Fruit fly (Drosophila melanogaster): ENCODE data around the gene S6k.

S6k gene

dm6 chr3L:5834245-5834644 is 23.5 kb upstream of the S6k start:
- TF ChIP-seq CTCF (optimal IDR thresholded peaks at IDR 0.05) (no peak), CG8478 (optimal IDR thresholded peaks at IDR 0.05) (no peak)

dm6 chr3L:5833761-5834160 is 23.0 kb upstream of the S6k start:
- TF ChIP-seq CTCF (optimal IDR thresholded peaks at IDR 0.05), result no peak

dm6 chr3L:5831890-5832289 is 21.2 kb upstream of the S6k start:
- TF ChIP-seq CTCF (optimal IDR thresholded peaks at IDR 0.05) (no peak), CG8478 (optimal IDR thresholded peaks at IDR 0.05) (no peak)

- TF ChIP-seq CTCF (optimal IDR thresholded peaks at IDR 0.05), result no peak
- no peak for TF ChIP-seq CG8478 (optimal IDR thresholded peaks at IDR 0.05)
These were observed 19.9 kb upstream of the S6k start for dm6 chr3L:5830649-5831048.

- no peak for TF ChIP-seq CTCF (optimal IDR thresholded peaks at IDR 0.05)
- no peak for TF ChIP-seq CG8478 (optimal IDR thresholded peaks at IDR 0.05)
These were observed 18.0 kb upstream of the S6k start for dm6 chr3L:5828684-5829083.

- no peak for TF ChIP-seq CG8478 (optimal IDR thresholded peaks at IDR 0.05)
- no peak for TF ChIP-seq CTCF (optimal IDR thresholded peaks at IDR 0.05)
These were observed 17.5 kb upstream of the S6k start for dm6 chr3L:5828275-5828674.

- no peak for TF ChIP-seq CG8478 (optimal IDR thresholded peaks at IDR 0.05)
- TF ChIP-seq CTCF (optimal IDR thresholded peaks at IDR 0.05), result no peak
These were observed 14.8 kb upstream of the S6k start for dm6 chr3L:5825483-5825882.

- no peak for TF ChIP-seq CG8478 (optimal IDR thresholded peaks at IDR 0.05)
- no peak for TF ChIP-seq CTCF (optimal IDR thresholded peaks at IDR 0.05)
These were observed 13.2 kb upstream of the S6k start for dm6 chr3L:5823763-5824445.

dm6 chr3L:5821506-5821905 is 10.8 kb upstream of the S6k start:
- TF ChIP-seq CTCF (optimal IDR thresholded peaks at IDR 0.05) (no peak), CG8478 (optimal IDR thresholded peaks at IDR 0.05) (no peak)

dm6 chr3L:5820793-5821192 is 10.1 kb upstream of the S6k start:
- no peak for TF ChIP-seq CG8478 (optimal IDR thresholded peaks at IDR 0.05)
- TF ChIP-seq CTCF (optimal IDR thresholded peaks at IDR 0.05), result peak; percentile 65 to 69

- TF ChIP-seq CTCF (optimal IDR thresholded peaks at IDR 0.05) (no peak), CG8478 (optimal IDR thresholded peaks at IDR 0.05) (no peak)
These were observed 9.3 kb upstream of the S6k start for dm6 chr3L:5820039-5820438.

dm6 chr3L:5819310-5819709 is 8.6 kb upstream of the S6k start:
- TF ChIP-seq CTCF (optimal IDR thresholded peaks at IDR 0.05) (no peak), CG8478 (optimal IDR thresholded peaks at IDR 0.05) (no peak)

dm6 chr3L:5817177-5817576 is 6.4 kb upstream of the S6k start:
- TF ChIP-seq CTCF (optimal IDR thresholded peaks at IDR 0.05), result no peak
- TF ChIP-seq CG8478 (optimal IDR thresholded peaks at IDR 0.05), result no peak

- peak; percentile 42 to 64 for TF ChIP-seq CTCF (optimal IDR thresholded peaks at IDR 0.05)
- no peak for TF ChIP-seq CG8478 (optimal IDR thresholded peaks at IDR 0.05)
These were observed 2.3 kb upstream of the S6k start, which contains the start of gene mad2 for dm6 chr3L:5813016-5813415. Gene mad2 (minus strand): TSS chr3L:5813093.

dm6 chr3L:5809642-5810279 is 970 bp downstream of the S6k start:
- TF ChIP-seq CG8478 (optimal IDR thresholded peaks at IDR 0.05) (no peak), CTCF (optimal IDR thresholded peaks at IDR 0.05) (no peak)

- TF ChIP-seq CG8478 (optimal IDR thresholded peaks at IDR 0.05) (no peak), CTCF (optimal IDR thresholded peaks at IDR 0.05) (no peak)
These were observed 1.5 kb downstream of the S6k start for dm6 chr3L:5809201-5809584.
